Worm (Caenorhabditis elegans) whole organism, dauer: ENCODE data around the gene znf-782.
"Not testable (repeated sequence)": the region's sequence is repeated elsewhere in the genome, so short reads cannot be mapped to it uniquely, and the experiment has no call there.

Experiments used
- unc-62 ChIP-seq: sonication (generic microtip); optimal IDR thresholded peaks from 2 replicates; lab custom pipeline; 2017; ENCODE audit warnings: missing biosample characterization, missing genetic modification reagents, missing genetic modification characterization

The znf-782 gene

ce11 chrIV:1064289-1064848, 3.0 kb downstream of the znf-782 start:
- TF ChIP-seq unc-62 (GFP tag; lab: Kevin White, UChicago): no peak

- TF ChIP-seq unc-62 (GFP tag; lab: Kevin White, UChicago): no peak
Observed at ce11 chrIV:1063058-1063457, 4.3 kb downstream of the znf-782 start.

DNA sequence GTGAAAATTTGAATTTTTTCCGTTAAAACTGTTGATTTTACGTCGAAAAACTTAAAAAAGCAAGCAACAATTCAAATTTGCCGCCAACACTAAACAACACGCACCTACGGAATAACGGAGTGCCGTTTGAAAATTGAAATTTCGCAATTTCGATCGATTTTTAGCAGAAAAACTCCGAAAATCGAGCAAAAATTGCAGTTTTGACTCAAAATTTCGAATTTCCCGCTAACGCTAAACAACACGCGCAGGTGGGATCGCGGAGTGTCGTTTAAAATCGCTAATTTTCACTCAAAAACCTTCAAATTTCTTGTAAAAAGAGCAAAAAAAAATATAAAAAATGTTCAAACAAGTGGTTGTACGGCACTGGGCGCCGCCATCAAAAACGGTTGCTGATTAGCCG, 8.8 kb downstream of the znf-782 start:
- no peak for TF ChIP-seq unc-62 (GFP tag; lab: Kevin White, UChicago)

ce11 chrIV:1056263-1056942, 10.9 kb downstream of the znf-782 start, which contains the start of the genes Y55F3AM.13 and mrps-25:
Gene Y55F3AM.13 (minus strand): TSS chrIV:1056313.
Gene mrps-25 (plus strand): TSS chrIV:1056892.
- TF ChIP-seq unc-62 (GFP tag; lab: Kevin White, UChicago): no peak

DNA sequence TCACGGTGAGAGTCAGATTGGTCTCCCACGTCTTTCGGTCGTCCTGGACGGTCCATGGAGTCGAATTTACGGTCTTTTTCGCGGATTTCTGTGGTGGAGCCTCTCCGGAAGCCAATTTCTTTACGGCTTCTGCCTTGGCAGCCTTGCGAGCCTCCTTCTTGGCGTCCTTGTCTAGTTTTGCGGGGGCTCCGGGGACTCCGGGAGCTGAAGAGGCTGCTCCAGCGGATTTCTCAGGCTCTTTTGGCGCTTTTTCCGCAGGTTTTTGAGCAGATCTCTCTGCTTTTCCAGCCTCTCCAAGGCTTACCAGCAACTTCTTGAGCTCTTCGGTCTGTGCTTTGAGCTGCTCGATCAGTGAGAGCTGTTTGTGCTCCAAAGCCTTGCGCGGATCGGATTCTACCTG, 11.6 kb downstream of the znf-782 start:
- no peak for TF ChIP-seq unc-62 (GFP tag; lab: Kevin White, UChicago)

DNA sequence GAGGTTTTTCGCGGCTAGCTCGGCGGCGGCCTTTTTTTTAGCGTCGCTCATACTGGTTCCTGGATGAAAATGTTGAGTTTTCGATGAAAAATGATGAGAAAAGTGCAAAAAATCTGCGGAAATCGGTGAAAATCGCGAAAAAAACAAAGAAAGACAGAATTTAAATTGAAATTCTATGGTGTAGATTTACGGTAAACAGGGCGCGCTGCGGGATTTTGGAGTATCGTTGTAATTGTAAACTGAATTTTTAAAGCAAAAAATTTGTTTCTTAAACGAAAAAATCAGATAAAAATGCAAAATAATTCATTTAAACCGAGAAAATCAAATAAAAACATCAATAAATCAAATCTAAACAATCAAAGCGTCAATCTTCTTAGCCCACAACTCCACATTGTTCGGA, 12.6 kb downstream of the znf-782 start, which contains the start of gene dcap-1:
Gene dcap-1 (minus strand): TSS at position 59 of the 400 bp plus-strand sequence.
- no peak for TF ChIP-seq unc-62 (GFP tag; lab: Kevin White, UChicago)

ce11 chrIV:1053989-1054388, 13.3 kb downstream of the znf-782 start:
- no peak for TF ChIP-seq unc-62 (GFP tag; lab: Kevin White, UChicago)

ce11 chrIV:1051636-1052133, 15.6 kb downstream of the znf-782 start, which contains the start of gene Y55F3AM.21:
Gene Y55F3AM.21 (minus strand): TSS chrIV:1051686.
- not testable (repeated sequence) for TF ChIP-seq unc-62 (GFP tag; lab: Kevin White, UChicago)

ce11 chrIV:1046996-1047395, 20.3 kb downstream of the znf-782 start:
- no peak for TF ChIP-seq unc-62 (GFP tag; lab: Kevin White, UChicago)

DNA sequence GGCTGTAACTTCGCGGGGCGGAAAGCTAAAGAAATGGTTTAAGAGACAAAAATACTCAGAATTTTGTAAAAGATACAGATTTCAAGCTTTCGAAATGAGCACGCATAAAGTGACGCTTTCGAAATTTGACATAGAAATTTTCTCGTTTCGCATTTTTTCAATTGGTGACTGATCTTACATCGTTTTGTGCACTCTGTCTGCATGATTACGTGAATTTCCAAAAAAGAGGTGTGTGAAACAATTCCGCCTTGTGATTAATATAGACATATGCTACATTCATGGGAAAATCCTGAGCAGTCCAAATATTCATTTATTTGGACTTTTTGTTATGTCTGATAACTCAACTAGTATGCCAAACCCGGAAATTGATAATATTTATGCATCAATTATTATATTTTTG, 21.6 kb downstream of the znf-782 start, which contains the start of gene srx-12:
Gene srx-12 (plus strand): TSS at position 301 of the 400 bp plus-strand sequence.
- no peak for TF ChIP-seq unc-62 (GFP tag; lab: Kevin White, UChicago)

DNA sequence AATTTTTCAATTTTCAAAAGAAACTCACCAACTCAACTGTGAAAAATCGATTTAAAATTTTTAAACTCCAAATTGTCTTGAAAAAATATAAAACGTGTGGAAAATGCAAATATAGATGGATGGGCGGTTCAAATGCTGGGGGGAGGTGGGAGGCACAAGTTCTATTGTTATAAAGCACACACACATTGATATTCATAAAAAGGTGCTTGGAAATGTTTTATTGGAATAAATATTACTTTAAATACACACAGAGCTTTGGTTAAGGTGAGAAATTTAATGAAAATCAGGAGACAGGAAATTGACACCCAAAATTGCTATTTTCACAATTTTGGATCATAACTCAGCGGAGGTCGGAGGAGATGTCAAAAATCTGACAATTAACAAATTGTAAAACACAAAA, 23.0 kb downstream of the znf-782 start, which contains the start of gene Y55F3AM.11:
Gene Y55F3AM.11 (minus strand): TSS at position 101 of the 400 bp plus-strand sequence.
- TF ChIP-seq unc-62 (GFP tag; lab: Kevin White, UChicago): no peak

ce11 chrIV:1040537-1040936, 26.8 kb downstream of the znf-782 start:
- no peak for TF ChIP-seq unc-62 (GFP tag; lab: Kevin White, UChicago)

DNA sequence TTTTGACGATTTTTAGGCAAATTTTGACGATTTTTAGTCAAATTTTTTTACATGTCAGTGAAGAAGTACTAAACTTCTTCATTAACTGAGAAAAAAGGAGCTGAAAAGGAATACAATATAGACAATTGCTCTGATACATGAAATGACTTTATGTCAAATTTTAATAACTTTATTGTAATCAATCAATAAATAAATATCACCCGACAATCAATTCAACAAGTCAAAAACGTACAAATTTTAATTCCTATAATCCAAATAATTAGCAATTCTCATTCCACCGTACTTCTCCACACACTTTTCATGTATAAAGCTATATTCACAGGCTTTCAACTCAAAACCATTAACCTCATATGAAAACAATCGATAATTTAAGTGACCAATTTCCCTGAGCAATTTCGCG, 28.8 kb downstream of the znf-782 start:
- no peak for TF ChIP-seq unc-62 (GFP tag; lab: Kevin White, UChicago)

DNA sequence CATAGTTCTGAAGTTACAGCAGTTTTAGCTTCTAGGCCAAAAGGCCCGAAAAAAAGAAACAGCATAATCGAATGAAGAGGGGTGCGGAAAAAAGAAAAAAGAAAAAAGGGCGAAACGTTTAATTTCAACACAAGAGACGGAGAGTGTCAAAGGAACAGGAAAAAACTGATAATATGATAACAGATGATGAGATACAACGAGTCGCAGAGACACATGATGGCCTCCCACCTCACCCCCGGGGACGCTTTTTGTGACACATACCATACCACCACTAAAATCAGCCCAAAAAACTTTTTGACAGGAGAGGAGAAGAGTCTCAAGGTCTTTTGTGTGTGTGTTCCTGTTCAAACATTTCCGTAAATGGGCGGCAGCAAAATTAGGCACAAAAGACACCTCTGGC, 32.2 kb downstream of the znf-782 start:
- no peak for TF ChIP-seq unc-62 (GFP tag; lab: Kevin White, UChicago)

DNA sequence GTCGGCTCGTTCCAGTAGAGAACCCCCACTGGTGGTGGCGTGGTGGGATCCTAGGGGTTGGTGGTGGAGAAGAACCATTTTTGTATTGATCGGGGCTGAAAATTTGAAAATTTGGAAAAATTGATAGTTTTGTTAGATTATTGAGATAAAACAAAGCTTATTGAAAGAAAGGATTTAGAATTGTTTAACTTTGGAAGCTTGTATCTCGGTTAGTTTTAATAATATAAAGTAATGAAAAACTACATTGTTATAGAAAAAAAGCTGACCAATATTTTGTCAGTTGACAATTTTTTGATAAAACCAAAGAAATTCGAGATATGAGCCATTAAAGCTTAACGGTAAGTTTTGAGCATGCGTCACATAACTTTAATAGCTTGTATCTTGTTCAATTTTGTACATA, 37.4 kb downstream of the znf-782 start, which contains the start of gene abhd-14:
Gene abhd-14 (minus strand): TSS at position 101 of the 400 bp plus-strand sequence.
- TF ChIP-seq unc-62 (GFP tag; lab: Kevin White, UChicago): no peak

- TF ChIP-seq unc-62 (GFP tag; lab: Kevin White, UChicago): no peak
Observed at ce11 chrIV:1019801-1020200, 47.5 kb downstream of the znf-782 start.
